Fruit fly (Drosophila melanogaster) whole organism, pupa: Measurements from ENCODE around the gene CG10492.
A peak's percentile ranks its signal among the peaks of the same experiment; 100 is the strongest.

Experiments
- CG8301 ChIP-seq: fragments of 200-800 bp; sonication (Bioruptor generic); optimal IDR thresholded peaks from 2 replicates; lab custom pipeline; 2018; ENCODE audit warnings: missing biosample characterization, mild to moderate bottlenecking, missing genetic modification characterization
- Ets98B ChIP-seq: fragments of 200-800 bp; sonication (Bioruptor generic); IDR thresholded peaks from 2 replicates; pipeline ENCODE4 v1.3.6; 2022; ENCODE audit warnings: missing biosample characterization, missing genetic modification characterization
- Snoo ChIP-seq: fragments of 200-800 bp; sonication (Bioruptor generic); optimal IDR thresholded peaks from 3 replicates; lab custom pipeline; 2017; ENCODE audit warnings: missing biosample characterization, mild to moderate bottlenecking, missing genetic modification characterization, inconsistent platforms

DNA sequence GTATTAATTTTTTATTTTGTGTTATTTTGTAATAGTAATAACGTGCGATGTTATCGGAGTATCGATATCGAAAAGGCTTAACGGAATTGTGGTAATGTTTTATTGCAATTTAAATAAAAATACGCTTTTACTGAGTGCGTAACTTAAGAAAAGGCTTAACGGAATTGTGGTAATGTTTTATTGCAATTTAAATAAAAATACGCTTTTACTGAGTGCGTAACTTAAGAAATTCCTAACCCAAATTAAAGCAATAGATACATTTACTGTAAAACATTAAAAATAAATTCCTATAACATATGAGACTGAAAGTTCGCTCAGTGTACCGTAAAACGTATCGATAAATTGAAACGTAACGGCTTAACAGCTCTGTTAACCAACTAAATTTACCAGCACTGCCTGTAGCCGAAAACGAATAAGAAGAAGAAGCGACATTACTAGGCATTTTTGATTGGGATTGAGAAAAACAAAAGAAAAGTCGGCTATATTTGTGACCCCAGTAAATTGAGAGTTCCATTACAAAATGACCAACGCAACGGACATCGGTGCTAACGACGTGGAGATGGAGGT, 2.3 kb upstream of the CG10492 start, which contains the start of gene Rpn3:
- peak; percentile 60 for TF ChIP-seq Snoo (tag; lab: Kevin White, UChicago)
- peak; percentile 71 for TF ChIP-seq CG8301 (tag; lab: Kevin White, UChicago)
- peak; percentile 78 for TF ChIP-seq Ets98B (GFP tag; lab: Robert Waterston, UW)
